Fruit fly (Drosophila melanogaster) whole organism, embryonic: ENCODE results near the gene Fam92.

Experiments used
- CG6654 ChIP-seq: fragments of 200-800 bp; sonication (Bioruptor generic); optimal IDR thresholded peaks from 2 replicates; lab custom pipeline; 2017; ENCODE audit warnings: missing biosample characterization, mild to moderate bottlenecking, missing genetic modification characterization
- CG8359 ChIP-seq: fragments of 200-800 bp; sonication (Bioruptor generic); optimal IDR thresholded peaks from 2 replicates; lab custom pipeline; 2017; ENCODE audit warnings: missing biosample characterization, mild to moderate bottlenecking, missing genetic modification characterization, borderline replicate concordance
- bowl ChIP-seq: fragments of 200-800 bp; sonication (Bioruptor generic); IDR thresholded peaks from 2 replicates; pipeline ENCODE4 v1.3.6; 2022; ENCODE audit warnings: missing biosample characterization, missing genetic modification characterization
- cad ChIP-seq: fragments of >200 bp; optimal IDR thresholded peaks from 2 replicates; lab custom pipeline; 2017; ENCODE audit warnings: missing biosample characterization, missing genetic modification characterization
- danr ChIP-seq: fragments of 200-800 bp; sonication (Bioruptor generic); IDR thresholded peaks from 2 replicates; pipeline ENCODE4 v1.3.6; 2022; ENCODE audit warnings: missing biosample characterization, missing genetic modification characterization
- disco-r ChIP-seq: fragments of 200-800 bp; sonication (Bioruptor generic); optimal IDR thresholded peaks from 2 replicates; lab custom pipeline; 2016; ENCODE audit warnings: missing biosample characterization, missing genetic modification characterization
- phol ChIP-seq: fragments of 200-800 bp; sonication (Bioruptor generic); optimal IDR thresholded peaks from 3 replicates; lab custom pipeline; 2018; ENCODE audit warnings: missing biosample characterization, mild to moderate bottlenecking, missing genetic modification characterization, moderate library complexity
- repo ChIP-seq: fragments of 200-800 bp; sonication (Bioruptor generic); optimal IDR thresholded peaks from 2 replicates; lab custom pipeline; 2016; ENCODE audit warnings: missing biosample characterization, missing genetic modification characterization
- sisA ChIP-seq: fragments of 200-800 bp; sonication (Bioruptor generic); IDR thresholded peaks from 2 replicates; pipeline ENCODE4 v1.3.6; 2022; ENCODE audit warnings: missing biosample characterization, missing genetic modification characterization
- so ChIP-seq: fragments of 200-800 bp; sonication (Bioruptor generic); IDR thresholded peaks from 3 replicates; pipeline ENCODE4 v1.3.6; 2022; ENCODE audit warnings: missing biosample characterization, missing genetic modification characterization

- TF ChIP-seq CG6654 (GFP tag; lab: Kevin White, UChicago) (no peak), bowl (GFP tag; lab: Robert Waterston, UW) (no peak), so (GFP tag; lab: Robert Waterston, UW) (no peak), phol (tag; lab: Kevin White, UChicago) (no peak), sisA (GFP tag; lab: Robert Waterston, UW) (no peak), disco-r (GFP tag; lab: Kevin White, UChicago) (no peak), cad (no peak), repo (GFP tag; lab: Kevin White, UChicago) (no peak), danr (GFP tag; lab: Robert Waterston, UW) (no peak), CG8359 (GFP tag; lab: Kevin White, UChicago) (no peak)
These were observed 21.0 kb downstream of the Fam92 start, which contains the start of gene Oatp33Ea for dm6 chr2L:12445743-12446142.
